Worm (Caenorhabditis elegans) whole organism, L2 larva: ENCODE data around the gene F01D5.1.

Experiments used
- ama-1 ChIP-seq: fragments of 150-350 bp; optimal IDR thresholded peaks from 2 replicates; lab custom pipeline; 2018; ENCODE audit warnings: inconsistent platforms
- blmp-1 ChIP-seq: sonication (generic microtip); optimal IDR thresholded peaks from 2 replicates; lab custom pipeline; 2017; ENCODE audit warnings: missing genetic modification characterization, mild to moderate bottlenecking, missing compliant biosample characterization, antibody characterized with exemption, moderate library complexity; ENCODE audit not compliant: insufficient read depth
- elt-3 ChIP-seq: sonication (generic microtip); optimal IDR thresholded peaks from 2 replicates; lab custom pipeline; 2017; ENCODE audit warnings: missing biosample characterization, missing genetic modification characterization
- lin-13 ChIP-seq: fragments of 150-350 bp; optimal IDR thresholded peaks from 2 replicates; lab custom pipeline; 2014; ENCODE audit warnings: missing biosample characterization, missing genetic modification reagents, missing genetic modification characterization
- mdl-1 ChIP-seq, 2 experiments: fragments of 150-350 bp in 1 of 2; sonication (generic microtip) in 1 of 2; optimal IDR thresholded peaks; 2 replicates each; lab custom pipeline; 2017; ENCODE audit warnings: missing biosample characterization in 2 of 2, missing genetic modification characterization in 2 of 2
- nhr-23 ChIP-seq: fragments of 150-350 bp; optimal IDR thresholded peaks from 2 replicates; lab custom pipeline; 2014; ENCODE audit warnings: missing biosample characterization, missing genetic modification reagents, missing genetic modification characterization
- nhr-237 ChIP-seq: fragments of 150-350 bp; optimal IDR thresholded peaks from 2 replicates; lab custom pipeline; 2014; ENCODE audit warnings: missing biosample characterization, missing genetic modification characterization
- nhr-25 ChIP-seq: fragments of 150-350 bp; sonication (generic microtip); optimal IDR thresholded peaks from 3 replicates; lab custom pipeline; 2014; ENCODE audit warnings: missing biosample characterization, missing genetic modification characterization
- sma-3 ChIP-seq: sonication (generic microtip); optimal IDR thresholded peaks from 2 replicates; lab custom pipeline; 2016; ENCODE audit warnings: missing genetic modification reagents, missing genetic modification characterization, missing compliant biosample characterization
- unc-62 ChIP-seq: fragments of 150-350 bp; optimal IDR thresholded peaks from 2 replicates; lab custom pipeline; 2014; ENCODE audit warnings: missing biosample characterization, missing genetic modification reagents, missing genetic modification characterization
- zag-1 ChIP-seq: fragments of 150-350 bp; optimal IDR thresholded peaks from 2 replicates; lab custom pipeline; 2014; ENCODE audit warnings: missing biosample characterization, missing genetic modification characterization

ce11 chrII:13972199-13972598, 25.2 kb downstream of the F01D5.1 start:
- TF ChIP-seq nhr-237 (no peak), blmp-1 (tag; lab: Kevin White, UChicago) (no peak), elt-3 (no peak), zag-1 (tag; lab: Kevin White, UChicago) (no peak), lin-13 (no peak), ama-1 (lab: Kevin White, UChicago) (no peak), unc-62 (no peak), nhr-23 (no peak), nhr-25 (no peak), sma-3 (GFP tag; lab: Kevin White, UChicago) (no peak), mdl-1 (tag; optimal IDR thresholded peaks at IDR 0.05; lab: Kevin White, UChicago) (no peak)
